Fruit fly (Drosophila melanogaster) whole organism, embryonic: ENCODE measurements around the gene Cpsf100.

Experiments
- Atf6 ChIP-seq: fragments of 200-800 bp; sonication (Bioruptor generic); IDR thresholded peaks from 2 replicates; pipeline ENCODE4 v1.3.6; 2022; ENCODE audit warnings: missing biosample characterization, missing genetic modification characterization
- BEAF-32 ChIP-seq: fragments of 200-800 bp; sonication (Bioruptor generic); optimal IDR thresholded peaks from 3 replicates; lab custom pipeline; 2017; ENCODE audit warnings: missing biosample characterization, missing genetic modification characterization, mild to moderate bottlenecking, moderate library complexity, missing genetic modification reagents
- C15 ChIP-seq: fragments of 200-800 bp; sonication (Bioruptor generic); IDR thresholded peaks from 3 replicates; pipeline ENCODE4 v1.3.6; 2022; ENCODE audit warnings: missing biosample characterization, missing genetic modification characterization
- CG10274 ChIP-seq: fragments of 200-800 bp; sonication (Bioruptor generic); optimal IDR thresholded peaks from 3 replicates; lab custom pipeline; 2017; ENCODE audit warnings: missing biosample characterization, mild to moderate bottlenecking, missing genetic modification characterization
- CG10321 ChIP-seq: fragments of 200-800 bp; sonication (Bioruptor generic); IDR thresholded peaks from 2 replicates; pipeline ENCODE4 v1.3.6; 2022; ENCODE audit warnings: missing biosample characterization, missing genetic modification characterization
- CG10462 ChIP-seq: fragments of 200-800 bp; sonication (Bioruptor generic); optimal IDR thresholded peaks from 2 replicates; lab custom pipeline; 2016; ENCODE audit warnings: missing biosample characterization, missing genetic modification characterization
- CG10654 ChIP-seq: fragments of 200-800 bp; sonication (Bioruptor generic); optimal IDR thresholded peaks from 2 replicates; lab custom pipeline; 2016; ENCODE audit warnings: missing biosample characterization, missing genetic modification characterization
- CG12104 ChIP-seq: fragments of 200-800 bp; sonication (Bioruptor generic); optimal IDR thresholded peaks from 3 replicates; lab custom pipeline; 2016; ENCODE audit warnings: missing biosample characterization, missing genetic modification characterization
- CG12155 ChIP-seq: fragments of 200-800 bp; sonication (Bioruptor generic); optimal IDR thresholded peaks from 3 replicates; lab custom pipeline; 2016; ENCODE audit warnings: missing biosample characterization, missing genetic modification characterization
- CG13287 ChIP-seq: fragments of 200-800 bp; sonication (Bioruptor generic); IDR thresholded peaks from 2 replicates; pipeline ENCODE4 v1.3.6; 2022; ENCODE audit warnings: missing biosample characterization, missing genetic modification characterization; ENCODE audit not compliant: partially characterized antibody
- CG14014 ChIP-seq: fragments of 200-800 bp; sonication (Bioruptor generic); IDR thresholded peaks from 2 replicates; pipeline ENCODE4 v1.3.6; 2022; ENCODE audit warnings: missing biosample characterization, missing genetic modification characterization
- CG14860 ChIP-seq: fragments of 200-800 bp; sonication (Bioruptor generic); IDR thresholded peaks from 3 replicates; pipeline ENCODE4 v1.3.6; 2022; ENCODE audit warnings: missing biosample characterization, missing genetic modification characterization; ENCODE audit not compliant: partially characterized antibody
- CG15696 ChIP-seq: fragments of 200-800 bp; sonication (Bioruptor generic); optimal IDR thresholded peaks from 2 replicates; lab custom pipeline; 2019; ENCODE audit warnings: missing biosample characterization, mild to moderate bottlenecking, missing genetic modification characterization, moderate library complexity
- CG1602 ChIP-seq: fragments of 200-800 bp; sonication (Bioruptor generic); optimal IDR thresholded peaks from 3 replicates; lab custom pipeline; 2016; ENCODE audit warnings: missing biosample characterization, missing genetic modification characterization
- CG18262 ChIP-seq: fragments of 200-800 bp; optimal IDR thresholded peaks from 3 replicates; lab custom pipeline; 2019; ENCODE audit warnings: missing biosample characterization, mild to moderate bottlenecking, missing genetic modification characterization, moderate library complexity
- CG18764 ChIP-seq: fragments of 200-800 bp; sonication (Bioruptor generic); optimal IDR thresholded peaks from 3 replicates; lab custom pipeline; 2016; ENCODE audit warnings: missing biosample characterization, missing genetic modification characterization
- CG3065 ChIP-seq: fragments of 200-800 bp; sonication (Bioruptor generic); optimal IDR thresholded peaks from 2 replicates; lab custom pipeline; 2016; ENCODE audit warnings: missing biosample characterization, missing genetic modification characterization
- CG3407 ChIP-seq: fragments of 200-800 bp; sonication (Bioruptor generic); optimal IDR thresholded peaks from 2 replicates; lab custom pipeline; 2018; ENCODE audit warnings: missing biosample characterization, mild to moderate bottlenecking, missing genetic modification characterization
- CG34224 ChIP-seq: fragments of 200-800 bp; sonication (Bioruptor generic); IDR thresholded peaks from 3 replicates; pipeline ENCODE4 v1.3.6; 2022; ENCODE audit warnings: missing biosample characterization, missing genetic modification characterization; ENCODE audit not compliant: partially characterized antibody
- CG34376 ChIP-seq: fragments of 200-800 bp; sonication (Bioruptor generic); optimal IDR thresholded peaks from 2 replicates; lab custom pipeline; 2018; ENCODE audit warnings: missing biosample characterization, mild to moderate bottlenecking, missing genetic modification characterization
- CG3847 ChIP-seq: fragments of 200-800 bp; sonication (Bioruptor generic); IDR thresholded peaks from 2 replicates; pipeline ENCODE4 v1.3.6; 2022; ENCODE audit warnings: missing biosample characterization, missing genetic modification characterization
- CG3995 ChIP-seq: fragments of 200-800 bp; sonication (Bioruptor generic); optimal IDR thresholded peaks from 3 replicates; lab custom pipeline; 2016; ENCODE audit warnings: missing biosample characterization, missing genetic modification characterization
- CG6272 ChIP-seq: fragments of 200-800 bp; sonication (Bioruptor generic); IDR thresholded peaks from 2 replicates; pipeline ENCODE4 v1.3.6; 2022; ENCODE audit warnings: missing biosample characterization, missing genetic modification characterization
- CG6765 ChIP-seq: fragments of 200-800 bp; sonication (Bioruptor generic); optimal IDR thresholded peaks from 3 replicates; lab custom pipeline; 2017; ENCODE audit warnings: missing biosample characterization, mild to moderate bottlenecking, missing genetic modification characterization
- CoRest ChIP-seq: fragments of 200-800 bp; sonication (Bioruptor generic); optimal IDR thresholded peaks from 3 replicates; lab custom pipeline; 2018; ENCODE audit warnings: missing biosample characterization, mild to moderate bottlenecking, missing genetic modification characterization, moderate library complexity
- E2f2 ChIP-seq: fragments of 200-800 bp; sonication (Bioruptor generic); IDR thresholded peaks from 2 replicates; pipeline ENCODE4 v1.3.6; 2022; ENCODE audit warnings: missing biosample characterization, missing genetic modification characterization
- Hmx ChIP-seq: fragments of 200-800 bp; sonication (Bioruptor generic); optimal IDR thresholded peaks from 2 replicates; lab custom pipeline; 2016; ENCODE audit warnings: missing biosample characterization, missing genetic modification characterization
- Hsf ChIP-seq: fragments of 200-800 bp; sonication (Bioruptor generic); optimal IDR thresholded peaks from 3 replicates; lab custom pipeline; 2016; ENCODE audit warnings: missing biosample characterization, missing genetic modification characterization
- Lhr ChIP-seq: fragments of 200-800 bp; sonication (Bioruptor generic); optimal IDR thresholded peaks from 3 replicates; lab custom pipeline; 2017; ENCODE audit warnings: mild to moderate bottlenecking, missing biosample characterization, missing genetic modification reagents, missing genetic modification characterization
- MBD-R2 ChIP-seq: fragments of 200-800 bp; sonication (Bioruptor generic); IDR thresholded peaks from 2 replicates; pipeline ENCODE4 v1.3.6; 2022; ENCODE audit warnings: missing biosample characterization, missing genetic modification characterization
- Med ChIP-seq: fragments of 200-800 bp; sonication (Bioruptor generic); peaks from one replicate; lab custom pipeline; 2016; ENCODE audit warnings: missing biosample characterization, missing genetic modification characterization, mild to moderate bottlenecking, inconsistent platforms, moderate library complexity
- Optix ChIP-seq: fragments of 200-800 bp; sonication (Bioruptor generic); IDR thresholded peaks from 3 replicates; pipeline ENCODE4 v1.3.6; 2022; ENCODE audit warnings: missing biosample characterization, missing genetic modification characterization
- PHDP ChIP-seq: fragments of 200-800 bp; sonication (Bioruptor generic); optimal IDR thresholded peaks from 3 replicates; lab custom pipeline; 2018; ENCODE audit warnings: missing biosample characterization, mild to moderate bottlenecking, missing genetic modification characterization, moderate library complexity
- Ravus ChIP-seq: fragments of 200-800 bp; sonication (Bioruptor generic); IDR thresholded peaks from 2 replicates; pipeline ENCODE4 v1.3.6; 2022; ENCODE audit warnings: missing biosample characterization, missing genetic modification characterization
- Sox102F ChIP-seq: fragments of 200-800 bp; sonication (Bioruptor generic); optimal IDR thresholded peaks from 2 replicates; lab custom pipeline; 2018; ENCODE audit warnings: missing biosample characterization, mild to moderate bottlenecking, missing genetic modification characterization, moderate library complexity
- Sry-δ ChIP-seq: fragments of 200-800 bp; sonication (Bioruptor generic); optimal IDR thresholded peaks from 2 replicates; lab custom pipeline; 2016; ENCODE audit warnings: missing biosample characterization, missing genetic modification characterization
- cad ChIP-seq: fragments of >200 bp; optimal IDR thresholded peaks from 2 replicates; lab custom pipeline; 2017; ENCODE audit warnings: missing biosample characterization, missing genetic modification characterization
- dmrt11E ChIP-seq: fragments of 200-800 bp; sonication (Bioruptor generic); optimal IDR thresholded peaks from 3 replicates; lab custom pipeline; 2018; ENCODE audit warnings: missing biosample characterization, mild to moderate bottlenecking, missing genetic modification characterization, moderate library complexity
- ewg ChIP-seq: fragments of 200-800 bp; sonication (Bioruptor generic); optimal IDR thresholded peaks from 3 replicates; lab custom pipeline; 2017; ENCODE audit warnings: mild to moderate bottlenecking, missing biosample characterization, missing genetic modification reagents, missing genetic modification characterization
- fd102C ChIP-seq: fragments of 200-800 bp; sonication (Bioruptor generic); optimal IDR thresholded peaks from 2 replicates; lab custom pipeline; 2018; ENCODE audit warnings: missing biosample characterization, mild to moderate bottlenecking, missing genetic modification characterization, moderate library complexity
- fru ChIP-seq: fragments of >200 bp; optimal IDR thresholded peaks from 2 replicates; lab custom pipeline; 2017
- ftz-f1 ChIP-seq: fragments of 200-800 bp; sonication (Bioruptor generic); optimal IDR thresholded peaks from 2 replicates; lab custom pipeline; 2016; ENCODE audit warnings: missing biosample characterization, missing genetic modification characterization
- jumu ChIP-seq: fragments of 200-800 bp; sonication (Bioruptor generic); optimal IDR thresholded peaks from 3 replicates; lab custom pipeline; 2016; ENCODE audit warnings: missing biosample characterization, missing genetic modification characterization
- kni ChIP-seq: fragments of 200-800 bp; sonication (Bioruptor generic); optimal IDR thresholded peaks from 3 replicates; lab custom pipeline; 2017; ENCODE audit warnings: mild to moderate bottlenecking, missing biosample characterization, missing genetic modification reagents, missing genetic modification characterization
- mam ChIP-seq: fragments of 200-800 bp; sonication (Bioruptor generic); optimal IDR thresholded peaks from 3 replicates; lab custom pipeline; 2016; ENCODE audit warnings: missing biosample characterization, missing genetic modification characterization
- nom ChIP-seq: fragments of 200-800 bp; sonication (Bioruptor generic); optimal IDR thresholded peaks from 2 replicates; lab custom pipeline; 2017; ENCODE audit warnings: missing biosample characterization, missing genetic modification characterization, mild to moderate bottlenecking, moderate library complexity, missing genetic modification reagents
- run ChIP-seq: fragments of 200-800 bp; sonication (Bioruptor generic); optimal IDR thresholded peaks from 3 replicates; lab custom pipeline; 2018; ENCODE audit warnings: missing biosample characterization, mild to moderate bottlenecking, missing genetic modification characterization
- so ChIP-seq: fragments of 200-800 bp; sonication (Bioruptor generic); IDR thresholded peaks from 3 replicates; pipeline ENCODE4 v1.3.6; 2022; ENCODE audit warnings: missing biosample characterization, missing genetic modification characterization
- tna ChIP-seq: fragments of 200-800 bp; sonication (Bioruptor generic); IDR thresholded peaks from 2 replicates; pipeline ENCODE4 v1.3.6; 2022; ENCODE audit warnings: missing biosample characterization, missing genetic modification characterization; ENCODE audit not compliant: partially characterized antibody
- zfh1 ChIP-seq: fragments of 200-800 bp; sonication (Bioruptor generic); IDR thresholded peaks from 3 replicates; pipeline ENCODE4 v1.3.6; 2022; ENCODE audit warnings: missing biosample characterization, missing genetic modification characterization

Cpsf100 gene

dm6 chr3R:29040526-29041195 lies 6.3 kb downstream of the Cpsf100 start (continued):
- no peak for TF ChIP-seq CG3995 (GFP tag; lab: Kevin White, UChicago)
- TF ChIP-seq C15 (GFP tag; lab: Robert Waterston, UW): no peak
- no peak for TF ChIP-seq CG14860 (GFP tag; lab: Robert Waterston, UW)
- peak; percentile 69 for TF ChIP-seq CG18764 (GFP tag; lab: Kevin White, UChicago)
- peak; percentile 78 for TF ChIP-seq PHDP (tag; lab: Kevin White, UChicago)
- TF ChIP-seq CG10321 (GFP tag; lab: Robert Waterston, UW): peak; percentile 23; the same call in 1 of the 2 replicates
- TF ChIP-seq fru (lab: Kevin White, UChicago): no peak
- TF ChIP-seq CG6272 (GFP tag; lab: Robert Waterston, UW): no peak
- peak; percentile 76 for TF ChIP-seq CG18262 (tag; lab: Kevin White, UChicago)
- TF ChIP-seq Hsf (GFP tag; lab: Kevin White, UChicago): peak; percentile 32
- peak; percentile 72 for TF ChIP-seq Med
- TF ChIP-seq CG3065 (GFP tag; lab: Kevin White, UChicago): no peak
- TF ChIP-seq BEAF-32 (GFP tag; lab: Kevin White, UChicago): no peak
- TF ChIP-seq CG12155 (GFP tag; lab: Kevin White, UChicago): peak; percentile 39
- no peak for TF ChIP-seq Optix (GFP tag; lab: Robert Waterston, UW)
- TF ChIP-seq CG15696: no peak
- TF ChIP-seq ewg (GFP tag; lab: Kevin White, UChicago): no peak
- TF ChIP-seq so: 0 out of 3 replicates have a peak, but pooled peaks have one; percentile 37
- peak; percentile 70 for TF ChIP-seq CG12104 (GFP tag; lab: Kevin White, UChicago)
- peak; percentile 57 for TF ChIP-seq CG6765 (GFP tag; lab: Kevin White, UChicago)
- TF ChIP-seq CG10654 (GFP tag; lab: Kevin White, UChicago): peak; percentile 61
- peak; percentile 28; the same call in 1 of the 2 replicates for TF ChIP-seq CG14014 (GFP tag; lab: Robert Waterston, UW)
- TF ChIP-seq fd102C (GFP tag; lab: Kevin White, UChicago): no peak
- TF ChIP-seq run (tag; lab: Kevin White, UChicago): peak; percentile 77
- TF ChIP-seq jumu: no peak
- peak; percentile 51 for TF ChIP-seq CG10462 (GFP tag; lab: Kevin White, UChicago)
- no peak for TF ChIP-seq CoRest (tag; lab: Kevin White, UChicago)
- TF ChIP-seq Sox102F (GFP tag; lab: Kevin White, UChicago): no peak
- TF ChIP-seq Sry-δ (GFP tag; lab: Kevin White, UChicago): no peak
- peak; percentile 74 for TF ChIP-seq Atf6
- peak; percentile 45 for TF ChIP-seq ftz-f1 (GFP tag; lab: Kevin White, UChicago)
- TF ChIP-seq Hmx (GFP tag; lab: Kevin White, UChicago): no peak
- TF ChIP-seq cad (GFP tag; lab: Kevin White, UChicago): no peak
- no peak for TF ChIP-seq nom (GFP tag; lab: Kevin White, UChicago)
- no peak for TF ChIP-seq zfh1 (GFP tag; lab: Robert Waterston, UW)
- no peak for TF ChIP-seq MBD-R2
- peak; percentile 15 for TF ChIP-seq CG10274 (GFP tag; lab: Kevin White, UChicago)
- TF ChIP-seq CG3407 (GFP tag; lab: Kevin White, UChicago): no peak
- TF ChIP-seq kni (GFP tag; lab: Kevin White, UChicago): no peak
- TF ChIP-seq Lhr: no peak
- TF ChIP-seq CG34376 (GFP tag; lab: Kevin White, UChicago): peak; percentile 12
- peak; percentile 26; the same call in 1 of the 2 replicates for TF ChIP-seq E2f2 (GFP tag; lab: Robert Waterston, UW)
- TF ChIP-seq dmrt11E (tag; lab: Kevin White, UChicago): peak; percentile 44
- no peak for TF ChIP-seq CG13287 (GFP tag; lab: Robert Waterston, UW)
- peak; percentile 57 for TF ChIP-seq CG1602 (GFP tag; lab: Kevin White, UChicago)
- TF ChIP-seq tna (GFP tag; lab: Robert Waterston, UW): no peak
- peak; percentile 41 for TF ChIP-seq mam
- peak; percentile 10; the same call in 1 of the 2 replicates for TF ChIP-seq Ravus (GFP tag; lab: Robert Waterston, UW)
- TF ChIP-seq CG3847 (GFP tag; lab: Robert Waterston, UW): peak; percentile 41; the same call in 1 of the 2 replicates
- no peak for TF ChIP-seq CG34224
